Worm (Caenorhabditis elegans) whole organism, young adult: ENCODE measurements around the gene ZK643.6.
A peak's percentile ranks its signal among the peaks of the same experiment; 100 is the strongest.

Source experiments
- B0019.2 ChIP-seq: fragments of 200-800 bp; sonication (Bioruptor generic); conservative IDR thresholded peaks from 2 replicates; pipeline ENCODE4 v1.3.6; 2022; ENCODE audit warnings: missing genetic modification reagents, missing genetic modification characterization, missing compliant biosample characterization
- B0336.3 ChIP-seq: fragments of 200-800 bp; sonication (Bioruptor generic); IDR thresholded peaks from 2 replicates; pipeline ENCODE4 v1.3.6; 2022; ENCODE audit warnings: missing genetic modification characterization, missing compliant biosample characterization
- C17E4.6 ChIP-seq: fragments of 200-800 bp; sonication (Bioruptor generic); IDR thresholded peaks from 2 replicates; pipeline ENCODE4 v1.3.6; 2022; ENCODE audit warnings: missing genetic modification reagents, missing genetic modification characterization, missing compliant biosample characterization
- D2030.7 ChIP-seq: fragments of 200-800 bp; sonication (Bioruptor generic); IDR thresholded peaks from 2 replicates; pipeline ENCODE4 v1.3.6; 2022; ENCODE audit warnings: missing genetic modification reagents, missing genetic modification characterization, missing compliant biosample characterization
- F33H1.4 ChIP-seq: fragments of 200-800 bp; sonication (Bioruptor generic); IDR thresholded peaks from 2 replicates; pipeline ENCODE4 v1.3.6; 2022; ENCODE audit warnings: missing genetic modification reagents, missing genetic modification characterization, missing compliant biosample characterization
- T26A5.8 ChIP-seq: sonication (generic microtip); optimal IDR thresholded peaks from 2 replicates; lab custom pipeline; 2016; ENCODE audit warnings: missing genetic modification characterization, missing compliant biosample characterization
- Y67H2A.10 ChIP-seq: fragments of 200-800 bp; sonication (Bioruptor generic); conservative IDR thresholded peaks from 2 replicates; pipeline ENCODE4 v1.3.6; 2022; ENCODE audit warnings: missing genetic modification reagents, missing genetic modification characterization, missing compliant biosample characterization
- Y79H2A.3 ChIP-seq: fragments of 200-800 bp; sonication (Bioruptor generic); conservative IDR thresholded peaks from 2 replicates; pipeline ENCODE4 v1.3.6; 2022; ENCODE audit warnings: missing genetic modification reagents, missing genetic modification characterization, missing compliant biosample characterization
- ZK185.1 ChIP-seq: sonication (generic microtip); optimal IDR thresholded peaks from 2 replicates; lab custom pipeline; 2016; ENCODE audit warnings: mild to moderate bottlenecking, missing genetic modification characterization, missing compliant biosample characterization; ENCODE audit not compliant: poor library complexity, severe bottlenecking
- akir-1 ChIP-seq: fragments of 200-800 bp; sonication (Bioruptor generic); optimal IDR thresholded peaks from 2 replicates; lab custom pipeline; 2018; ENCODE audit warnings: mild to moderate bottlenecking, missing genetic modification characterization, moderate library complexity, missing compliant biosample characterization
- aptf-2 ChIP-seq: fragments of 200-800 bp; sonication (Bioruptor generic); conservative IDR thresholded peaks from 2 replicates; pipeline ENCODE4 v1.3.6; 2022; ENCODE audit warnings: missing genetic modification reagents, missing genetic modification characterization, missing compliant biosample characterization
- atf-7 ChIP-seq: sonication (generic microtip); optimal IDR thresholded peaks from 2 replicates; lab custom pipeline; 2017; ENCODE audit warnings: mild to moderate bottlenecking, missing genetic modification characterization, missing compliant biosample characterization
- athp-1 ChIP-seq: sonication (generic microtip); optimal IDR thresholded peaks from 2 replicates; lab custom pipeline; 2017; ENCODE audit warnings: mild to moderate bottlenecking, missing genetic modification characterization, missing compliant biosample characterization
- attf-3 ChIP-seq: fragments of 200-800 bp; sonication (Bioruptor generic); conservative IDR thresholded peaks from 2 replicates; pipeline ENCODE4 v1.3.6; 2022; ENCODE audit warnings: missing genetic modification reagents, missing genetic modification characterization, missing compliant biosample characterization
- bed-2 ChIP-seq: fragments of 200-800 bp; sonication (Bioruptor generic); IDR thresholded peaks from 2 replicates; pipeline ENCODE4 v1.3.6; 2022; ENCODE audit warnings: missing genetic modification reagents, missing genetic modification characterization, missing compliant biosample characterization
- ccch-3 ChIP-seq: fragments of 200-800 bp; sonication (Bioruptor generic); optimal IDR thresholded peaks from 2 replicates; lab custom pipeline; 2018; ENCODE audit warnings: mild to moderate bottlenecking, missing genetic modification characterization, missing compliant biosample characterization
- cebp-2 ChIP-seq: fragments of 200-800 bp; sonication (Bioruptor generic); IDR thresholded peaks from 2 replicates; pipeline ENCODE4 v1.3.6; 2022; ENCODE audit warnings: missing genetic modification characterization, missing compliant biosample characterization
- chd-7 ChIP-seq: sonication (generic microtip); optimal IDR thresholded peaks from 2 replicates; lab custom pipeline; 2016; ENCODE audit warnings: mild to moderate bottlenecking, missing genetic modification characterization, moderate library complexity, missing compliant biosample characterization
- egl-18 ChIP-seq: fragments of 200-800 bp; sonication (Bioruptor generic); IDR thresholded peaks from 2 replicates; pipeline ENCODE4 v1.3.6; 2022; ENCODE audit warnings: missing genetic modification reagents, missing genetic modification characterization, missing compliant biosample characterization
- ets-4 ChIP-seq: fragments of 200-800 bp; sonication (Bioruptor generic); optimal IDR thresholded peaks from 2 replicates; lab custom pipeline; 2018; ENCODE audit warnings: mild to moderate bottlenecking, missing genetic modification characterization, missing compliant biosample characterization
- fkh-3 ChIP-seq: sonication (generic microtip); optimal IDR thresholded peaks from 2 replicates; lab custom pipeline; 2016; ENCODE audit warnings: mild to moderate bottlenecking, missing genetic modification characterization, missing compliant biosample characterization
- gei-17 ChIP-seq: fragments of 200-800 bp; sonication (Bioruptor generic); optimal IDR thresholded peaks from 2 replicates; lab custom pipeline; 2018; ENCODE audit warnings: mild to moderate bottlenecking, missing genetic modification characterization, missing compliant biosample characterization
- hmg-1.2 ChIP-seq: fragments of 200-800 bp; sonication (Bioruptor generic); IDR thresholded peaks from 2 replicates; pipeline ENCODE4 v1.3.6; 2022; ENCODE audit warnings: missing genetic modification reagents, missing genetic modification characterization, missing compliant biosample characterization
- hmg-20 ChIP-seq: fragments of 200-800 bp; sonication (Bioruptor generic); IDR thresholded peaks from 2 replicates; pipeline ENCODE4 v1.3.6; 2022; ENCODE audit warnings: missing genetic modification reagents, missing genetic modification characterization, missing compliant biosample characterization
- hrde-1 ChIP-seq: sonication (generic microtip); optimal IDR thresholded peaks from 2 replicates; lab custom pipeline; 2016; ENCODE audit warnings: missing genetic modification characterization, mild to moderate bottlenecking, missing compliant biosample characterization, moderate library complexity, missing genotype, missing genetic modification reagents, borderline replicate concordance
- lag-1 ChIP-seq: fragments of 200-800 bp; sonication (Bioruptor generic); IDR thresholded peaks from 2 replicates; pipeline ENCODE4 v1.3.6; 2022; ENCODE audit warnings: missing genetic modification reagents, missing genetic modification characterization, missing compliant biosample characterization
- let-526 ChIP-seq: fragments of 200-800 bp; sonication (Bioruptor generic); IDR thresholded peaks from 2 replicates; pipeline ENCODE4 v1.3.6; 2022; ENCODE audit warnings: missing genetic modification reagents, missing genetic modification characterization, missing compliant biosample characterization
- lin-35 ChIP-seq, 3 experiments: fragments of 150-350 bp in 2 of 3; sonication (generic microtip) in 1 of 3; optimal IDR thresholded peaks; 2 replicates each; lab custom pipeline; 2014 to 2018; ENCODE audit warnings: missing biosample characterization in 3 of 3, missing genetic modification characterization in 3 of 3, missing genetic modification reagents in 3 of 3
- lin-40 ChIP-seq: sonication (generic microtip); optimal IDR thresholded peaks from 2 replicates; lab custom pipeline; 2016; ENCODE audit warnings: missing genetic modification characterization, mild to moderate bottlenecking, missing compliant biosample characterization, missing genotype, missing genetic modification reagents
- lin-54 ChIP-seq: fragments of 200-800 bp; sonication (Bioruptor generic); optimal IDR thresholded peaks from 2 replicates; lab custom pipeline; 2018; ENCODE audit warnings: mild to moderate bottlenecking, missing genetic modification characterization, missing compliant biosample characterization
- lsl-1 ChIP-seq: fragments of 200-800 bp; sonication (Bioruptor generic); optimal IDR thresholded peaks from 2 replicates; lab custom pipeline; 2018; ENCODE audit warnings: mild to moderate bottlenecking, missing genetic modification characterization, moderate library complexity, missing compliant biosample characterization
- lsy-27 ChIP-seq: sonication (generic microtip); optimal IDR thresholded peaks from 2 replicates; lab custom pipeline; 2017; ENCODE audit warnings: missing genetic modification characterization, mild to moderate bottlenecking, missing compliant biosample characterization, antibody characterized with exemption, missing genotype, borderline replicate concordance; ENCODE audit not compliant: insufficient read depth
- madf-3 ChIP-seq: fragments of 200-800 bp; sonication (Bioruptor generic); IDR thresholded peaks from 2 replicates; pipeline ENCODE4 v1.3.6; 2022; ENCODE audit warnings: missing genetic modification reagents, missing genetic modification characterization, missing compliant biosample characterization
- mxl-1 ChIP-seq: sonication (generic microtip); optimal IDR thresholded peaks from 2 replicates; lab custom pipeline; 2016; ENCODE audit warnings: missing genetic modification characterization, missing compliant biosample characterization
- nfya-2 ChIP-seq: fragments of 200-800 bp; sonication (Bioruptor generic); IDR thresholded peaks from 2 replicates; pipeline ENCODE4 v1.3.6; 2022; ENCODE audit warnings: missing genetic modification reagents, missing genetic modification characterization, missing compliant biosample characterization
- nfyb-1 ChIP-seq: fragments of 200-800 bp; sonication (Bioruptor generic); IDR thresholded peaks from 2 replicates; pipeline ENCODE4 v1.3.6; 2022; ENCODE audit warnings: missing genetic modification reagents, missing genetic modification characterization, missing compliant biosample characterization
- nhr-120 ChIP-seq: fragments of 200-800 bp; sonication (Bioruptor generic); IDR thresholded peaks from 2 replicates; pipeline ENCODE4 v1.3.6; 2022; ENCODE audit warnings: missing genetic modification characterization, missing compliant biosample characterization
- pbrm-1 ChIP-seq: fragments of 200-800 bp; sonication (Bioruptor generic); IDR thresholded peaks from 2 replicates; pipeline ENCODE4 v1.3.6; 2022; ENCODE audit warnings: missing genetic modification reagents, missing genetic modification characterization, missing compliant biosample characterization
- rec-8 ChIP-seq, 2 experiments: sonication (generic microtip); optimal IDR thresholded peaks; 2 replicates each; lab custom pipeline; 2016; ENCODE audit warnings: mild to moderate bottlenecking in 2 of 2, missing genetic modification characterization in 2 of 2, missing genetic modification reagents in 2 of 2, missing genotype in 2 of 2, missing biosample characterization in 1 of 2, missing compliant biosample characterization in 1 of 2, moderate library complexity in 1 of 2
- sea-2 ChIP-seq: fragments of 200-800 bp; sonication (Bioruptor generic); IDR thresholded peaks from 2 replicates; pipeline ENCODE4 v1.3.6; 2022; ENCODE audit warnings: missing genetic modification characterization, missing compliant biosample characterization
- somi-1 ChIP-seq: fragments of 200-800 bp; sonication (Bioruptor generic); optimal IDR thresholded peaks from 2 replicates; lab custom pipeline; 2018; ENCODE audit warnings: mild to moderate bottlenecking, missing genetic modification characterization, missing compliant biosample characterization
- tbp1 ChIP-seq: fragments of 200-800 bp; sonication (Bioruptor generic); optimal IDR thresholded peaks from 2 replicates; lab custom pipeline; 2018; ENCODE audit warnings: mild to moderate bottlenecking, missing genetic modification characterization, missing compliant biosample characterization
- tbx-9 ChIP-seq: sonication (generic microtip); optimal IDR thresholded peaks from 2 replicates; lab custom pipeline; 2016; ENCODE audit warnings: borderline replicate concordance, missing genetic modification characterization, inconsistent platforms, missing compliant biosample characterization
- unc-130 ChIP-seq: sonication (generic microtip); optimal IDR thresholded peaks from 2 replicates; lab custom pipeline; 2016; ENCODE audit warnings: missing genetic modification reagents, missing genetic modification characterization, missing compliant biosample characterization
- unc-62 ChIP-seq: fragments of 150-350 bp; optimal IDR thresholded peaks from 2 replicates; lab custom pipeline; 2014; ENCODE audit warnings: missing biosample characterization, missing genetic modification reagents, missing genetic modification characterization
- zfh-2 ChIP-seq: fragments of 200-800 bp; sonication (Bioruptor generic); conservative IDR thresholded peaks from 2 replicates; pipeline ENCODE4 v1.3.6; 2022; ENCODE audit warnings: missing genetic modification reagents, missing genetic modification characterization, missing compliant biosample characterization
- zim-3 ChIP-seq: sonication (generic microtip); optimal IDR thresholded peaks from 2 replicates; lab custom pipeline; 2017; ENCODE audit warnings: mild to moderate bottlenecking, missing genetic modification characterization, moderate library complexity, missing compliant biosample characterization
- ztf-28 ChIP-seq: fragments of 200-800 bp; sonication (Bioruptor generic); IDR thresholded peaks from 2 replicates; pipeline ENCODE4 v1.3.6; 2022; ENCODE audit warnings: missing genetic modification reagents, missing genetic modification characterization, missing compliant biosample characterization
- ztf-3 ChIP-seq: fragments of 200-800 bp; sonication (Bioruptor generic); optimal IDR thresholded peaks from 2 replicates; lab custom pipeline; 2018; ENCODE audit warnings: mild to moderate bottlenecking, missing genetic modification characterization, missing compliant biosample characterization

The ZK643.6 gene

DNA sequence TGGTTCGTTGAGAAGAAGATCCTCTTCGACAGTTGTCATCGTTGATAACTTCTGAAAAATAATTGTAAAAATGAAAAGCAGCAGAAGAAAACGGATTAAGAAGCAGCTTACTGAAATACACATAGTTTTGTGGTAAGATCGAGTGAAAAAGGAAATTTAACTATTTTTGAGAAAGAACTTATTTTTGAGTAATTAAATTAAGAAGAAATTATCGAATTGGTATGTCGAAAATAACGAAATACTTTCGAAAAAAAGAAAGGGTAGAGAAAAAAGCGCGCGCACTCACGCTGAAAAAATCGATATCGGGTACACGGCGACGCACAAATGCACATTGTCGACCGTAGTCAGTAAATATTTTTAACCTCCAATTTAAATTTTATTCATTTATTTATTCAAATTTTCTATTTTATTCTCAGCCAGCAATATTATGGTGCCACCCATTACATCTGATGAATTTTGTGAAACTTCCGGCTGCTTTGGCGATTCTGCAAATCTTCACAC, 4.4 kb downstream of the ZK643.6 start, which contains the start of the genes ZK643.5 and ZK643.2:
ZK643.5 (minus strand) TSS at position 51 of the 501 bp plus-strand sequence.
ZK643.2 (plus strand) TSS at position 395 of the 501 bp plus-strand sequence.
- no peak for TF ChIP-seq chd-7
- TF ChIP-seq hmg-20 (GFP tag; lab: Robert Waterston, UW) = no peak
- TF ChIP-seq ztf-28 = no peak
- no peak for TF ChIP-seq F33H1.4
- no peak; the same call in 1 of the 2 replicates for TF ChIP-seq hmg-1.2 (GFP tag; lab: Robert Waterston, UW)
- no peak for TF ChIP-seq B0336.3
- TF ChIP-seq attf-3 (GFP tag; lab: Robert Waterston, UW) = no peak
- no peak for TF ChIP-seq let-526 (GFP tag; lab: Robert Waterston, UW)
- no peak for TF ChIP-seq unc-62
- TF ChIP-seq zim-3 (tag; lab: Kevin White, UChicago) = no peak
- no peak for TF ChIP-seq C17E4.6 (GFP tag; lab: Robert Waterston, UW)
- TF ChIP-seq ZK185.1 = no peak
- TF ChIP-seq fkh-3 (tag; lab: Kevin White, UChicago) = no peak
- TF ChIP-seq nhr-120 (GFP tag; lab: Robert Waterston, UW) = no peak
- TF ChIP-seq lsy-27 = no peak
- TF ChIP-seq madf-3 (GFP tag; lab: Robert Waterston, UW) = no peak
- peak; percentile 45; the same call in 1 of the 2 replicates for TF ChIP-seq D2030.7
- TF ChIP-seq sea-2 = no peak
- no peak for TF ChIP-seq nfya-2
- no peak for TF ChIP-seq T26A5.8
- no peak for TF ChIP-seq aptf-2 (GFP tag; lab: Robert Waterston, UW)
- TF ChIP-seq athp-1 (tag; lab: Kevin White, UChicago) = peak; percentile 74
- no peak for TF ChIP-seq ccch-3 (GFP tag; lab: Kevin White, UChicago)
- TF ChIP-seq tbx-9 (tag; lab: Kevin White, UChicago) = no peak
- no peak for TF ChIP-seq ets-4 (GFP tag; lab: Kevin White, UChicago)
- no peak for TF ChIP-seq Y79H2A.3 (GFP tag; lab: Robert Waterston, UW)
- TF ChIP-seq tbp1 (GFP tag; lab: Kevin White, UChicago) = peak; percentile 36
- no peak for TF ChIP-seq lin-40 (tag; lab: Kevin White, UChicago)
- TF ChIP-seq zfh-2 (GFP tag; lab: Robert Waterston, UW) = no peak
- peak; percentile 70 for TF ChIP-seq lin-54 (GFP tag; lab: Kevin White, UChicago)
- TF ChIP-seq pbrm-1 (GFP tag; lab: Robert Waterston, UW) = no peak
- TF ChIP-seq rec-8 (tag; optimal IDR thresholded peaks at IDR 0.05; lab: Kevin White, UChicago) = no peak
- peak in 1 of 3 experiments; percentile 76 for TF ChIP-seq lin-35 (GFP tag; optimal IDR thresholded peaks at IDR 0.05; lab: Kevin White, UChicago)
- 0 out of 2 replicates have a peak, but pooled peaks have one; percentile 11 for TF ChIP-seq nfyb-1
- TF ChIP-seq gei-17 (GFP tag; lab: Kevin White, UChicago) = no peak
- TF ChIP-seq atf-7 (tag; lab: Kevin White, UChicago) = no peak
- no peak for TF ChIP-seq cebp-2 (GFP tag; lab: Robert Waterston, UW)
- TF ChIP-seq lsl-1 (GFP tag; lab: Kevin White, UChicago) = peak; percentile 74
- no peak for TF ChIP-seq unc-130
- TF ChIP-seq lag-1 (GFP tag; lab: Robert Waterston, UW) = no peak
- no peak for TF ChIP-seq ztf-3 (GFP tag; lab: Kevin White, UChicago)
- TF ChIP-seq somi-1 (GFP tag; lab: Kevin White, UChicago) = no peak
- no peak for TF ChIP-seq B0019.2 (GFP tag; lab: Robert Waterston, UW)
- TF ChIP-seq Y67H2A.10 = no peak
- TF ChIP-seq bed-2 (GFP tag; lab: Robert Waterston, UW) = no peak
- TF ChIP-seq mxl-1 (tag; lab: Kevin White, UChicago) = no peak
- no peak for TF ChIP-seq egl-18 (GFP tag; lab: Robert Waterston, UW)
- TF ChIP-seq hrde-1 = no peak
- TF ChIP-seq akir-1 (GFP tag; lab: Kevin White, UChicago) = no peak
